Fruit fly (Drosophila melanogaster): ENCODE measurements around the gene Fbxl7.
A peak's percentile ranks its signal among the peaks of the same experiment; 100 is the strongest.

- TF ChIP-seq Abd-B (GFP tag; optimal IDR thresholded peaks at IDR 0.05) (no peak), Hr78 (GFP tag; optimal IDR thresholded peaks at IDR 0.05) (no peak), sage (GFP tag; optimal IDR thresholded peaks at IDR 0.05) (no peak), Vsx2 (GFP tag; optimal IDR thresholded peaks at IDR 0.05; ENCODE audit: partially characterized antibody) (no peak), jim (GFP tag; optimal IDR thresholded peaks at IDR 0.05) (no peak), fru (GFP tag; optimal IDR thresholded peaks at IDR 0.05) (peak; percentile 70), Myc (optimal IDR thresholded peaks at IDR 0.05) (no peak), br (GFP tag; optimal IDR thresholded peaks at IDR 0.05) (peak; percentile 70), psq (GFP tag; optimal IDR thresholded peaks at IDR 0.05) (peak; percentile 27), usp (GFP tag; optimal IDR thresholded peaks at IDR 0.05) (no peak), h (GFP tag; optimal IDR thresholded peaks at IDR 0.05) (peak; percentile 76), CG9705 (GFP tag; optimal IDR thresholded peaks at IDR 0.05) (no peak), Sp1 (GFP tag; optimal IDR thresholded peaks at IDR 0.05) (peak; percentile 44), pan (optimal IDR thresholded peaks at IDR 0.05) (no peak)
These were observed 21.0 kb upstream of the Fbxl7 start for dm6 chr3R:15899650-15900049.

All from whole organism, wandering third instar larva.